Worm (Caenorhabditis elegans) whole organism, midembryonic: ENCODE results near the gene C33F10.8.

Experiments
- T22C8.4 ChIP-seq: fragments of 200-800 bp; sonication (Bioruptor generic); IDR thresholded peaks from 2 replicates; pipeline ENCODE4 v1.3.6; 2022; ENCODE audit warnings: missing genetic modification characterization, missing compliant biosample characterization
- cog-1 ChIP-seq: sonication (generic microtip); optimal IDR thresholded peaks from 2 replicates; lab custom pipeline; 2016; ENCODE audit warnings: missing genetic modification characterization, missing compliant biosample characterization
- flt-1 ChIP-seq: fragments of 200-800 bp; sonication (Bioruptor generic); IDR thresholded peaks from 2 replicates; pipeline ENCODE4 v1.3.6; 2022; ENCODE audit warnings: missing genetic modification characterization, missing compliant biosample characterization
- klf-2 ChIP-seq: fragments of 200-800 bp; sonication (Bioruptor generic); conservative IDR thresholded peaks from 2 replicates; pipeline ENCODE4 v1.3.6; 2022; ENCODE audit warnings: missing genetic modification reagents, missing genetic modification characterization, missing compliant biosample characterization
- med-1 ChIP-seq: sonication (generic microtip); optimal IDR thresholded peaks from 2 replicates; lab custom pipeline; 2017; ENCODE audit warnings: missing genetic modification characterization, mild to moderate bottlenecking, missing compliant biosample characterization, antibody characterized with exemption, missing genetic modification reagents; ENCODE audit not compliant: insufficient read depth
- ref-1 ChIP-seq: fragments of 200-800 bp; sonication (Bioruptor generic); conservative IDR thresholded peaks from 2 replicates; pipeline ENCODE4 v1.3.6; 2022; ENCODE audit warnings: missing genetic modification reagents, missing genetic modification characterization, missing compliant biosample characterization
- tab-1 ChIP-seq: fragments of 200-800 bp; sonication (Bioruptor generic); IDR thresholded peaks from 2 replicates; pipeline ENCODE4 v1.3.6; 2022; ENCODE audit warnings: missing genetic modification characterization, missing compliant biosample characterization
- ztf-23 ChIP-seq: fragments of 200-800 bp; sonication (Bioruptor generic); IDR thresholded peaks from 2 replicates; pipeline ENCODE4 v1.3.6; 2022; ENCODE audit warnings: missing genetic modification reagents, missing genetic modification characterization, missing compliant biosample characterization
- ztf-29 ChIP-seq: fragments of 200-800 bp; sonication (Bioruptor generic); IDR thresholded peaks from 2 replicates; pipeline ENCODE4 v1.3.6; 2022; ENCODE audit warnings: missing genetic modification reagents, missing genetic modification characterization, missing compliant biosample characterization

The C33F10.8 gene

DNA sequence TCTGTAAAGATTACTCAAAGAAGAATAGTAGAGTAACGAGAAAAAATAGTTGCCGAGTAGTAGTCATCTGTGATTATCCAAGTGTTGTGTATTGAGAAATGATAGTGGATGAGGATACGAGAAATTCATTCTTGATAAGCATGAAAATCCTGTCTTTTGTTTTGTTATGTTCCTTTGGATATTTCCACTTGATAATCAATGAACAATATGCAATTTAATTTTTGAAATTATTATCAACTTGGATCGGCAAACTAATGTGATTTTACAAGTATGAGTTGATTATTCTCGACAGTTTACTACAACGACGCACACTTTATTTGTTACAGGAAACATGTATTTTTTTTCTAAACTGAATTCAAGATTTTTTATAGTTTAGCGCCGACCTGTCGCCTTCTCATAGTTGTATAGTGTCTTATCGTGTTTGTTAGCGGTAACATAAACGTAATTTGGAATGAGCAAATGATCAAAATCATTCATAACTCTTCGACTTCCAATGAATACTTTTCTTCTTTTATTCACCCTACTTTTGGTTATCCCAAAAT lies 51.1 kb downstream of the C33F10.8 start, which contains the start of the genes F26G1.9 and F26G1.10:
F26G1.9 (minus strand) TSS at position 101 of the 542 bp plus-strand sequence.
F26G1.10 (plus strand) TSS at position 492 of the 542 bp plus-strand sequence.
- TF ChIP-seq ztf-29 (no peak), med-1 (GFP tag; lab: Kevin White, UChicago) (no peak), ref-1 (GFP tag; lab: Robert Waterston, UW) (no peak), tab-1 (GFP tag; lab: Robert Waterston, UW) (no peak), cog-1 (tag; lab: Kevin White, UChicago) (no peak), T22C8.4 (no peak), klf-2 (GFP tag; lab: Robert Waterston, UW) (no peak), ztf-23 (no peak), flt-1 (GFP tag; lab: Robert Waterston, UW) (no peak)
